Worm (Caenorhabditis elegans) whole organism, L4 larva: ENCODE results near the gene aptf-3.
A peak's percentile ranks its signal among the peaks of the same experiment; 100 is the strongest.

Experiments used
- F10B5.3 ChIP-seq: sonication (generic microtip); optimal IDR thresholded peaks from 2 replicates; lab custom pipeline; 2016; ENCODE audit warnings: mild to moderate bottlenecking, missing genetic modification characterization, missing compliant biosample characterization
- ZK546.5 ChIP-seq, 2 experiments: sonication (generic microtip); optimal IDR thresholded peaks; 2 replicates each; lab custom pipeline; 2017; ENCODE audit warnings: missing biosample characterization in 2 of 2, missing genetic modification characterization in 2 of 2
- ama-1 ChIP-seq: fragments of 150-350 bp; optimal IDR thresholded peaks from 2 replicates; lab custom pipeline; 2014; ENCODE audit warnings: inconsistent platforms, mixed read lengths
- jun-1 ChIP-seq: fragments of 150-350 bp; optimal IDR thresholded peaks from 2 replicates; lab custom pipeline; 2014; ENCODE audit warnings: missing biosample characterization, missing genetic modification reagents, missing genetic modification characterization
- lir-3 ChIP-seq: sonication (generic microtip); optimal IDR thresholded peaks from 2 replicates; lab custom pipeline; 2016; ENCODE audit warnings: mild to moderate bottlenecking, missing genetic modification characterization, missing compliant biosample characterization
- nhr-25 ChIP-seq: sonication (generic microtip); optimal IDR thresholded peaks from 2 replicates; lab custom pipeline; 2017; ENCODE audit warnings: missing genetic modification characterization, mild to moderate bottlenecking, missing compliant biosample characterization, antibody characterized with exemption, moderate library complexity, borderline replicate concordance; ENCODE audit not compliant: insufficient read depth
- skn-1 ChIP-seq: fragments of 150-350 bp; optimal IDR thresholded peaks from 2 replicates; lab custom pipeline; 2014; ENCODE audit warnings: missing biosample characterization, missing genetic modification characterization
- tra-1 ChIP-seq: fragments of 200-800 bp; sonication (Bioruptor generic); IDR thresholded peaks from 2 replicates; pipeline ENCODE4 v1.3.6; 2022; ENCODE audit warnings: missing genetic modification reagents, missing genetic modification characterization, missing compliant biosample characterization

DNA sequence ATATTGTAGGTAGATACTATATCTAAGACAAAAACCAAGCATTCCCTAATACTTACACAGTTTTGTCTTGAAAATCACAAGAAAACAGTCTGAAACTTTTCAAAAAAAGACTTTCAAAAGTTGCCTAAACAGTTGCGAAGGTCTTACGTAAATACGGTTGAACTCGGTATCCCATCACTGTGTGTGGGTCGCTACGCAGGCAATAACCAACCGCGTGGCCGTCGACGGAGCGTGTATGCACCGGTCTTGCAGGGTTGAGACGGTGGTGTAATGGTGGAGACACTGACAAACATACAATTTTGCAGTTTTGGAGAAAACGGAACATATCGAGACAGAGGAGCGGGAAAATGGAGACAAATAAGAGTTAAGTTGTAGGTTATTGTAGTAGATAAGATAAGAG lies 32.8 kb upstream of the aptf-3 start, which contains the start of gene iff-2:
- peak; percentile 68 for TF ChIP-seq ama-1
- peak; percentile 95 for TF ChIP-seq skn-1 (tag; lab: Kevin White, UChicago)
- TF ChIP-seq ZK546.5 (tag; optimal IDR thresholded peaks at IDR 0.05; lab: Kevin White, UChicago): peak; percentile 47 to 92
- TF ChIP-seq lir-3: peak; percentile 76
- peak; percentile 97 for TF ChIP-seq nhr-25 (tag; lab: Kevin White, UChicago)
- TF ChIP-seq F10B5.3 (tag; lab: Kevin White, UChicago): peak; percentile 75
- peak; percentile 98 for TF ChIP-seq tra-1
- TF ChIP-seq jun-1 (tag; lab: Kevin White, UChicago): peak; percentile 97
